Fruit fly (Drosophila melanogaster) whole organism, embryonic: Measurements from ENCODE around the gene pbl.

Source experiments
- ATbp ChIP-seq: fragments of 200-800 bp; sonication (Bioruptor generic); optimal IDR thresholded peaks from 2 replicates; lab custom pipeline; 2017; ENCODE audit warnings: missing biosample characterization, mild to moderate bottlenecking, missing genetic modification characterization, missing genetic modification reagents
- Blimp-1 ChIP-seq: fragments of 200-800 bp; sonication (Bioruptor generic); optimal IDR thresholded peaks from 3 replicates; lab custom pipeline; 2018; ENCODE audit warnings: missing biosample characterization, missing genetic modification characterization, mild to moderate bottlenecking, moderate library complexity, missing genetic modification reagents
- BtbVII ChIP-seq: fragments of 200-800 bp; sonication (Bioruptor generic); optimal IDR thresholded peaks from 3 replicates; lab custom pipeline; 2017; ENCODE audit warnings: missing biosample characterization, mild to moderate bottlenecking, missing genetic modification characterization
- CG10565 ChIP-seq: fragments of 200-800 bp; sonication (Bioruptor generic); optimal IDR thresholded peaks from 3 replicates; lab custom pipeline; 2016; ENCODE audit warnings: missing biosample characterization, mild to moderate bottlenecking, missing genetic modification characterization
- CG11093 ChIP-seq: fragments of 200-800 bp; sonication (Bioruptor generic); IDR thresholded peaks from 3 replicates; pipeline ENCODE4 v1.3.6; 2022; ENCODE audit warnings: missing biosample characterization, missing genetic modification characterization
- CG12219 ChIP-seq: fragments of 200-800 bp; sonication (Bioruptor generic); optimal IDR thresholded peaks from 3 replicates; lab custom pipeline; 2018; ENCODE audit warnings: missing biosample characterization, mild to moderate bottlenecking, missing genetic modification characterization
- CG12659 ChIP-seq: fragments of 200-800 bp; sonication (Bioruptor generic); optimal IDR thresholded peaks from 3 replicates; lab custom pipeline; 2017; ENCODE audit warnings: mild to moderate bottlenecking, missing biosample characterization, missing genetic modification reagents, missing genetic modification characterization
- CG12942 ChIP-seq: fragments of 200-800 bp; sonication (Bioruptor generic); optimal IDR thresholded peaks from 3 replicates; lab custom pipeline; 2016; ENCODE audit warnings: missing biosample characterization, missing genetic modification characterization
- CG13123 ChIP-seq: fragments of 200-800 bp; sonication (Bioruptor generic); optimal IDR thresholded peaks from 2 replicates; lab custom pipeline; 2016; ENCODE audit warnings: missing biosample characterization, missing genetic modification characterization
- CG13775 ChIP-seq: fragments of 200-800 bp; sonication (Bioruptor generic); optimal IDR thresholded peaks from 3 replicates; lab custom pipeline; 2017; ENCODE audit warnings: missing biosample characterization, mild to moderate bottlenecking, missing genetic modification characterization
- CG1602 ChIP-seq: fragments of 200-800 bp; sonication (Bioruptor generic); optimal IDR thresholded peaks from 3 replicates; lab custom pipeline; 2016; ENCODE audit warnings: missing biosample characterization, missing genetic modification characterization
- CG2116 ChIP-seq: fragments of 200-800 bp; sonication (Bioruptor generic); optimal IDR thresholded peaks from 3 replicates; lab custom pipeline; 2018; ENCODE audit warnings: missing biosample characterization, mild to moderate bottlenecking, missing genetic modification characterization
- CG3281 ChIP-seq: fragments of 200-800 bp; sonication (Bioruptor generic); optimal IDR thresholded peaks from 3 replicates; lab custom pipeline; 2017; ENCODE audit warnings: missing biosample characterization, mild to moderate bottlenecking, missing genetic modification characterization
- CG3726 ChIP-seq: fragments of 200-800 bp; sonication (Bioruptor generic); IDR thresholded peaks from 3 replicates; pipeline ENCODE4, ENCODE4 v1.3.6; 2022; ENCODE audit warnings: missing biosample characterization, missing genetic modification characterization
- CG4360 ChIP-seq: fragments of 200-800 bp; sonication (Bioruptor generic); IDR thresholded peaks from 2 replicates; pipeline ENCODE4 v1.3.6; 2022; ENCODE audit warnings: missing biosample characterization, missing genetic modification characterization
- CG7357 ChIP-seq: fragments of 200-800 bp; sonication (Bioruptor generic); IDR thresholded peaks from 3 replicates; pipeline ENCODE4 v1.3.6; 2022; ENCODE audit warnings: missing biosample characterization, missing genetic modification characterization
- CG7786 ChIP-seq: fragments of 200-800 bp; sonication (Bioruptor generic); optimal IDR thresholded peaks from 2 replicates; lab custom pipeline; 2016; ENCODE audit warnings: missing biosample characterization, missing genetic modification characterization
- D ChIP-seq, 2 experiments: fragments of 200-800 bp in 1 of 2; fragments of >200 bp in 1 of 2; sonication (Bioruptor generic) in 1 of 2; optimal IDR thresholded peaks; 2 replicates in 1 of 2; 3 replicates in 1 of 2; lab custom pipeline; 2017; ENCODE audit warnings: mild to moderate bottlenecking in 1 of 2, missing biosample characterization in 1 of 2, missing genetic modification characterization in 1 of 2, missing genetic modification reagents in 1 of 2
- Dip2 ChIP-seq: fragments of 200-800 bp; sonication (Bioruptor generic); IDR thresholded peaks from 2 replicates; pipeline ENCODE4 v1.3.6; 2022; ENCODE audit warnings: missing biosample characterization, missing genetic modification characterization
- Dll ChIP-seq: fragments of 200-800 bp; sonication (Bioruptor generic); IDR thresholded peaks from 4 replicates; pipeline ENCODE4 v1.3.6; 2022; ENCODE audit warnings: missing biosample characterization, missing genetic modification characterization; ENCODE audit not compliant: partially characterized antibody
- GATAe ChIP-seq: fragments of 200-800 bp; sonication (Bioruptor generic); conservative IDR thresholded peaks from 2 replicates; pipeline ENCODE4 v1.3.6; 2022; ENCODE audit warnings: missing biosample characterization, missing genetic modification characterization
- Mes4 ChIP-seq: fragments of 200-800 bp; sonication (Bioruptor generic); optimal IDR thresholded peaks from 2 replicates; lab custom pipeline; 2016; ENCODE audit warnings: missing biosample characterization, missing genetic modification characterization
- NC2β ChIP-seq: fragments of 200-800 bp; sonication (Bioruptor generic); optimal IDR thresholded peaks from 2 replicates; lab custom pipeline; 2016; ENCODE audit warnings: missing biosample characterization, missing genetic modification characterization
- Poxn ChIP-seq: fragments of 200-800 bp; sonication (Bioruptor generic); IDR thresholded peaks from 2 replicates; pipeline ENCODE4 v1.3.6; 2022; ENCODE audit warnings: missing biosample characterization, missing genetic modification characterization
- Rfx ChIP-seq: fragments of 200-800 bp; sonication (Bioruptor generic); IDR thresholded peaks from 2 replicates; pipeline ENCODE4 v1.3.6; 2022; ENCODE audit warnings: missing biosample characterization, missing genetic modification characterization
- Spps ChIP-seq: fragments of 200-800 bp; sonication (Bioruptor generic); optimal IDR thresholded peaks from 2 replicates; lab custom pipeline; 2018; ENCODE audit warnings: missing biosample characterization, mild to moderate bottlenecking, missing genetic modification characterization
- Sry-β ChIP-seq: fragments of 200-800 bp; sonication (Bioruptor generic); optimal IDR thresholded peaks from 2 replicates; lab custom pipeline; 2018; ENCODE audit warnings: missing biosample characterization, mild to moderate bottlenecking, missing genetic modification characterization, moderate library complexity
- Ssrp ChIP-seq: fragments of 200-800 bp; sonication (Bioruptor generic); optimal IDR thresholded peaks from 2 replicates; lab custom pipeline; 2018; ENCODE audit warnings: missing biosample characterization, mild to moderate bottlenecking, missing genetic modification characterization, moderate library complexity
- Xrp1 ChIP-seq: fragments of 200-800 bp; sonication (Bioruptor generic); IDR thresholded peaks from 2 replicates; pipeline ENCODE4 v1.3.6; 2022; ENCODE audit warnings: missing biosample characterization, missing genetic modification characterization
- aop ChIP-seq: fragments of 200-800 bp; sonication (Bioruptor generic); IDR thresholded peaks from 2 replicates; pipeline ENCODE4 v1.3.6; 2022; ENCODE audit warnings: missing biosample characterization, missing genetic modification characterization
- az2 ChIP-seq: fragments of 200-800 bp; sonication (Bioruptor generic); optimal IDR thresholded peaks from 3 replicates; lab custom pipeline; 2016; ENCODE audit warnings: missing biosample characterization, missing genetic modification characterization
- bsh ChIP-seq, 2 experiments: fragments of 200-800 bp; sonication (Bioruptor generic); optimal IDR thresholded peaks; 2 replicates each; lab custom pipeline; 2017 to 2018; ENCODE audit warnings: mild to moderate bottlenecking in 2 of 2, missing biosample characterization in 2 of 2, missing genetic modification characterization in 2 of 2, moderate library complexity in 1 of 2
- btn ChIP-seq: fragments of 200-800 bp; sonication (Bioruptor generic); optimal IDR thresholded peaks from 2 replicates; lab custom pipeline; 2016; ENCODE audit warnings: missing biosample characterization, missing genetic modification characterization
- cato ChIP-seq: fragments of 200-800 bp; sonication (Bioruptor generic); optimal IDR thresholded peaks from 2 replicates; lab custom pipeline; 2016; ENCODE audit warnings: missing biosample characterization, missing genetic modification characterization, borderline replicate concordance
- chif ChIP-seq, 2 experiments: fragments of 200-800 bp; sonication (Bioruptor generic); optimal IDR thresholded peaks; 3 replicates each; lab custom pipeline; 2016; ENCODE audit warnings: missing biosample characterization in 2 of 2, missing genetic modification characterization in 2 of 2
- dm ChIP-seq: fragments of 200-800 bp; sonication (Bioruptor generic); optimal IDR thresholded peaks from 3 replicates; lab custom pipeline; 2016; ENCODE audit warnings: missing biosample characterization, missing genetic modification characterization
- dmrt11E ChIP-seq: fragments of 200-800 bp; sonication (Bioruptor generic); optimal IDR thresholded peaks from 3 replicates; lab custom pipeline; 2018; ENCODE audit warnings: missing biosample characterization, mild to moderate bottlenecking, missing genetic modification characterization, moderate library complexity
- en ChIP-seq: fragments of 200-800 bp; sonication (Bioruptor generic); optimal IDR thresholded peaks from 2 replicates; lab custom pipeline; 2016; ENCODE audit warnings: missing biosample characterization, missing genetic modification characterization
- lab ChIP-seq: fragments of 200-800 bp; sonication (Bioruptor generic); optimal IDR thresholded peaks from 3 replicates; lab custom pipeline; 2017; ENCODE audit warnings: missing biosample characterization, missing genetic modification characterization, mild to moderate bottlenecking, moderate library complexity, missing genetic modification reagents
- lbe ChIP-seq: fragments of 200-800 bp; sonication (Bioruptor generic); optimal IDR thresholded peaks from 2 replicates; lab custom pipeline; 2016; ENCODE audit warnings: missing biosample characterization, mild to moderate bottlenecking, missing genetic modification characterization
- lilli ChIP-seq: fragments of 200-800 bp; sonication (Bioruptor generic); optimal IDR thresholded peaks from 3 replicates; lab custom pipeline; 2016; ENCODE audit warnings: missing biosample characterization, missing genetic modification characterization
- mirr ChIP-seq: fragments of 200-800 bp; sonication (Bioruptor generic); optimal IDR thresholded peaks from 3 replicates; lab custom pipeline; 2018; ENCODE audit warnings: missing biosample characterization, mild to moderate bottlenecking, missing genetic modification characterization
- nerfin-2 ChIP-seq: fragments of 200-800 bp; sonication (Bioruptor generic); IDR thresholded peaks from 2 replicates; pipeline ENCODE4 v1.3.6; 2022; ENCODE audit warnings: missing biosample characterization, missing genetic modification characterization; ENCODE audit not compliant: partially characterized antibody
- ranshi ChIP-seq: fragments of 200-800 bp; sonication (Bioruptor generic); IDR thresholded peaks from 2 replicates; pipeline ENCODE4 v1.3.6; 2022; ENCODE audit warnings: missing biosample characterization, missing genetic modification characterization
- sc ChIP-seq, 3 experiments: fragments of >200 bp in 2 of 3; fragments of 200-800 bp in 1 of 3; sonication (Bioruptor generic) in 1 of 3; optimal IDR thresholded peaks; 2 replicates in 2 of 3; 3 replicates in 1 of 3; lab custom pipeline; 2017; ENCODE audit warnings: mild to moderate bottlenecking in 1 of 3, missing biosample characterization in 1 of 3, missing genetic modification characterization in 1 of 3, missing genetic modification reagents in 1 of 3
- trem ChIP-seq: fragments of 200-800 bp; optimal IDR thresholded peaks from 3 replicates; lab custom pipeline; 2019; ENCODE audit warnings: missing biosample characterization, mild to moderate bottlenecking, missing genetic modification characterization, moderate library complexity
- twi ChIP-seq: fragments of 200-800 bp; optimal IDR thresholded peaks from 2 replicates; lab custom pipeline; 2019; ENCODE audit warnings: missing biosample characterization, mild to moderate bottlenecking, missing genetic modification characterization, moderate library complexity
- vnd ChIP-seq: fragments of 200-800 bp; sonication (Bioruptor generic); IDR thresholded peaks from 3 replicates; pipeline ENCODE4 v1.3.6; 2022; ENCODE audit warnings: missing biosample characterization, missing genetic modification characterization; ENCODE audit not compliant: partially characterized antibody

The pbl gene

DNA sequence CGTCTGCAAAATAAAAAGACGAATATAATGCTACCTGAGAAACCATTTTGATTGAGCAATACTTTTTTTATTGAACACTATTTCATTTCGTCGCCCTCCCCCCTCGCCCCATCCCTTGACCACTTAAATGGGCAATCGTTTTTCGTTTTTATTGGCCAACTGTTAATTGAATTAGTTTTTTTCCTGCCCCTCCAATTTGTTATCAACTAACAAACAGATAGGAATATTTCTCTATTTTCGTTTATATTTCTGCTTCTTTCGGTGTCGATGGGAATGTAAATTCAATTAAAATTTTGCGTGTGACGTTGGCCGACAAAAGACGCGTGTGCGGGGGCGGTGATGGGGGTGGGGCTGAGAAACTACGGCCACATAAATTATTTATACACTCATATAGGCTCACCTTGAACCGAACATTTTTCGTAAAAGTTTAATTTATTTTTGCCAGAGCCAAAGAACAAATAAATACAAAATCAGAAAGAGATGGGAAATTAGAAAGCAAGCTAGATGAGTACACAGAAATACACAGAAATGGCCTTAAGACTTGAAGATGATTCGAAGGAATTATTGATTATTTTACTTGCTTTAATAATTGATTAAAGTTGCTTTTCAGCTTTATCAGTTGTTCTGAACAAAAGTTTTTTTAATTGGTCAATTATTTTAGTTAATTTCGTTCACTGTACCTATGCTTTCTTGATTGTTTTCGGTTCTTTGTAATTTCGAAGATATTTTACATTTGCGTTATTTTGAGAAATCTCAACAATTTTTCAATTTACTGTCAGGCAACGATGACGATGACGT is 50.9 kb downstream of the pbl start (continued):
- TF ChIP-seq CG10565 (GFP tag; lab: Kevin White, UChicago) (no peak), D (optimal IDR thresholded peaks at IDR 0.05; lab: Kevin White, UChicago) (no peak), D (GFP tag; optimal IDR thresholded peaks at IDR 0.05; lab: Kevin White, UChicago) (no peak), mirr (GFP tag; lab: Kevin White, UChicago) (peak; percentile 93), lab (GFP tag; lab: Kevin White, UChicago) (peak; percentile 48), CG12219 (GFP tag; lab: Kevin White, UChicago) (no peak), NC2β (GFP tag; lab: Kevin White, UChicago) (peak; percentile 26), BtbVII (no peak), Ssrp (peak; percentile 43), CG4360 (no peak), az2 (peak; percentile 43), btn (GFP tag; lab: Kevin White, UChicago) (no peak), CG13123 (no peak), GATAe (GFP tag; lab: Robert Waterston, UW) (no peak), ranshi (GFP tag; lab: Robert Waterston, UW) (no peak), Xrp1 (GFP tag; lab: Robert Waterston, UW) (peak; percentile 70), CG11093 (GFP tag; lab: Robert Waterston, UW) (peak; percentile 45; the same call in 1 of the 3 replicates), Sry-β (GFP tag; lab: Kevin White, UChicago) (no peak), lbe (GFP tag; lab: Kevin White, UChicago) (no peak), CG13775 (peak; percentile 52), vnd (GFP tag; lab: Robert Waterston, UW) (no peak), Rfx (GFP tag; lab: Robert Waterston, UW) (peak; percentile 84), CG2116 (GFP tag; lab: Kevin White, UChicago) (peak; percentile 12), CG7786 (GFP tag; lab: Kevin White, UChicago) (peak; percentile 53), CG1602 (GFP tag; lab: Kevin White, UChicago) (peak; percentile 31), CG3726 (GFP tag; lab: Robert Waterston, UW) (no peak), CG3281 (GFP tag; lab: Kevin White, UChicago) (peak; percentile 35), dmrt11E (tag; lab: Kevin White, UChicago) (peak; percentile 25), Dip2 (GFP tag; lab: Robert Waterston, UW) (no peak), twi (tag; lab: Kevin White, UChicago) (peak; percentile 2), ATbp (GFP tag; lab: Kevin White, UChicago) (peak; percentile 29), Poxn (GFP tag; lab: Robert Waterston, UW) (0 out of 2 replicates have a peak, but pooled peaks have one; percentile 24), sc (optimal IDR thresholded peaks at IDR 0.05; lab: Kevin White, UChicago) (no peak), sc (GFP tag; optimal IDR thresholded peaks at IDR 0.05; lab: Kevin White, UChicago) (no peak), bsh (GFP tag; optimal IDR thresholded peaks at IDR 0.05; lab: Kevin White, UChicago) (peak in 1 of 2 experiments; percentile 57), trem (tag; lab: Kevin White, UChicago) (no peak), Dll (GFP tag; lab: Robert Waterston, UW) (no peak), nerfin-2 (GFP tag; lab: Robert Waterston, UW) (no peak), Blimp-1 (GFP tag; lab: Kevin White, UChicago) (no peak), cato (no peak), CG12942 (peak; percentile 15), Mes4 (GFP tag; lab: Kevin White, UChicago) (no peak), lilli (GFP tag; lab: Kevin White, UChicago) (peak; percentile 63), chif (GFP tag; optimal IDR thresholded peaks at IDR 0.05; lab: Kevin White, UChicago) (peak in 1 of 2 experiments; percentile 38), dm (no peak), en (GFP tag; lab: Kevin White, UChicago) (peak; percentile 39), Spps (tag; lab: Kevin White, UChicago) (no peak), CG7357 (GFP tag; lab: Robert Waterston, UW) (no peak), CG12659 (GFP tag; lab: Kevin White, UChicago) (peak; percentile 33), aop (no peak)
